Fruit fly (Drosophila melanogaster) whole organism, embryonic: ENCODE results near the gene Hand.

Experiments
- Ada2b ChIP-seq: fragments of 200-800 bp; sonication (Bioruptor generic); IDR thresholded peaks from 2 replicates; pipeline ENCODE4 v1.3.6; 2022; ENCODE audit warnings: missing biosample characterization, missing genetic modification characterization
- B-H2 ChIP-seq: fragments of 200-800 bp; sonication (Bioruptor generic); optimal IDR thresholded peaks from 2 replicates; lab custom pipeline; 2018; ENCODE audit warnings: missing biosample characterization, mild to moderate bottlenecking, missing genetic modification characterization
- CG10147 ChIP-seq: fragments of 200-800 bp; sonication (Bioruptor generic); optimal IDR thresholded peaks from 2 replicates; lab custom pipeline; 2019; ENCODE audit warnings: missing biosample characterization, mild to moderate bottlenecking, missing genetic modification characterization, moderate library complexity
- CG15269 ChIP-seq: fragments of 200-800 bp; sonication (Bioruptor generic); optimal IDR thresholded peaks from 2 replicates; lab custom pipeline; 2018; ENCODE audit warnings: missing biosample characterization, mild to moderate bottlenecking, missing genetic modification characterization, moderate library complexity
- CG1529 ChIP-seq: fragments of 200-800 bp; sonication (Bioruptor generic); optimal IDR thresholded peaks from 3 replicates; lab custom pipeline; 2018; ENCODE audit warnings: missing biosample characterization, missing genetic modification characterization
- CG15514 ChIP-seq: fragments of 200-800 bp; sonication (Bioruptor generic); optimal IDR thresholded peaks from 3 replicates; lab custom pipeline; 2017; ENCODE audit warnings: missing biosample characterization, missing genetic modification characterization, mild to moderate bottlenecking, moderate library complexity, missing genetic modification reagents
- CG16863 ChIP-seq: fragments of 200-800 bp; sonication (Bioruptor generic); optimal IDR thresholded peaks from 3 replicates; lab custom pipeline; 2016; ENCODE audit warnings: missing biosample characterization, missing genetic modification characterization
- CG17802 ChIP-seq: fragments of 200-800 bp; sonication (Bioruptor generic); optimal IDR thresholded peaks from 2 replicates; lab custom pipeline; 2018; ENCODE audit warnings: missing biosample characterization, mild to moderate bottlenecking, missing genetic modification characterization, moderate library complexity
- CG18476 ChIP-seq: fragments of 200-800 bp; sonication (Bioruptor generic); optimal IDR thresholded peaks from 2 replicates; lab custom pipeline; 2016; ENCODE audit warnings: missing biosample characterization, mild to moderate bottlenecking, missing genetic modification characterization
- CG2875 ChIP-seq: fragments of 200-800 bp; sonication (Bioruptor generic); optimal IDR thresholded peaks from 2 replicates; lab custom pipeline; 2017; ENCODE audit warnings: missing biosample characterization, mild to moderate bottlenecking, missing genetic modification characterization, missing genetic modification reagents
- CG30403 ChIP-seq: fragments of 200-800 bp; sonication (Bioruptor generic); optimal IDR thresholded peaks from 3 replicates; lab custom pipeline; 2016; ENCODE audit warnings: missing biosample characterization, missing genetic modification characterization
- CG3065 ChIP-seq: fragments of 200-800 bp; sonication (Bioruptor generic); optimal IDR thresholded peaks from 2 replicates; lab custom pipeline; 2016; ENCODE audit warnings: missing biosample characterization, missing genetic modification characterization
- CG34224 ChIP-seq: fragments of 200-800 bp; sonication (Bioruptor generic); IDR thresholded peaks from 3 replicates; pipeline ENCODE4 v1.3.6; 2022; ENCODE audit warnings: missing biosample characterization, missing genetic modification characterization; ENCODE audit not compliant: partially characterized antibody
- CG5245 ChIP-seq: fragments of 200-800 bp; sonication (Bioruptor generic); optimal IDR thresholded peaks from 3 replicates; lab custom pipeline; 2016; ENCODE audit warnings: missing biosample characterization, missing genetic modification characterization
- CG5953 ChIP-seq: fragments of 200-800 bp; sonication (Bioruptor generic); IDR thresholded peaks from 2 replicates; pipeline ENCODE4 v1.3.6; 2022; ENCODE audit warnings: missing biosample characterization, missing genetic modification characterization
- CG6175 ChIP-seq: fragments of 200-800 bp; sonication (Bioruptor generic); IDR thresholded peaks from 3 replicates; pipeline ENCODE4 v1.3.6; 2022; ENCODE audit warnings: missing biosample characterization, missing genetic modification characterization
- CG7556 ChIP-seq: fragments of 200-800 bp; sonication (Bioruptor generic); optimal IDR thresholded peaks from 2 replicates; lab custom pipeline; 2017; ENCODE audit warnings: missing biosample characterization, mild to moderate bottlenecking, missing genetic modification characterization
- CG8388 ChIP-seq: fragments of 200-800 bp; sonication (Bioruptor generic); optimal IDR thresholded peaks from 2 replicates; lab custom pipeline; 2019; ENCODE audit warnings: missing biosample characterization, mild to moderate bottlenecking, missing genetic modification characterization, moderate library complexity
- CG8478 ChIP-seq: fragments of >200 bp; optimal IDR thresholded peaks from 2 replicates; lab custom pipeline; 2018
- CG9797 ChIP-seq: fragments of 200-800 bp; sonication (Bioruptor generic); optimal IDR thresholded peaks from 3 replicates; lab custom pipeline; 2018; ENCODE audit warnings: missing biosample characterization, mild to moderate bottlenecking, missing genetic modification characterization
- CG9876 ChIP-seq: fragments of 200-800 bp; sonication (Bioruptor generic); optimal IDR thresholded peaks from 2 replicates; lab custom pipeline; 2016; ENCODE audit warnings: missing biosample characterization, missing genetic modification characterization
- Elba2 ChIP-seq: fragments of 200-800 bp; sonication (Bioruptor generic); optimal IDR thresholded peaks from 3 replicates; lab custom pipeline; 2016; ENCODE audit warnings: missing biosample characterization, missing genetic modification characterization
- Fer2 ChIP-seq: fragments of 200-800 bp; sonication (Bioruptor generic); optimal IDR thresholded peaks from 2 replicates; lab custom pipeline; 2018; ENCODE audit warnings: missing biosample characterization, mild to moderate bottlenecking, missing genetic modification characterization, moderate library complexity
- Hmr ChIP-seq: fragments of 200-800 bp; sonication (Bioruptor generic); optimal IDR thresholded peaks from 3 replicates; lab custom pipeline; 2017; ENCODE audit warnings: mild to moderate bottlenecking, missing biosample characterization, missing genetic modification reagents, missing genetic modification characterization
- Mes4 ChIP-seq: fragments of 200-800 bp; sonication (Bioruptor generic); optimal IDR thresholded peaks from 2 replicates; lab custom pipeline; 2016; ENCODE audit warnings: missing biosample characterization, missing genetic modification characterization
- NfI ChIP-seq: fragments of 200-800 bp; sonication (Bioruptor generic); optimal IDR thresholded peaks from 3 replicates; lab custom pipeline; 2018; ENCODE audit warnings: missing biosample characterization, mild to moderate bottlenecking, missing genetic modification characterization, moderate library complexity
- PHDP ChIP-seq: fragments of 200-800 bp; sonication (Bioruptor generic); optimal IDR thresholded peaks from 3 replicates; lab custom pipeline; 2018; ENCODE audit warnings: missing biosample characterization, mild to moderate bottlenecking, missing genetic modification characterization, moderate library complexity
- Sry-β ChIP-seq: fragments of 200-800 bp; sonication (Bioruptor generic); optimal IDR thresholded peaks from 2 replicates; lab custom pipeline; 2018; ENCODE audit warnings: missing biosample characterization, mild to moderate bottlenecking, missing genetic modification characterization, moderate library complexity
- Taf1 ChIP-seq: fragments of 200-800 bp; sonication (Bioruptor generic); IDR thresholded peaks from 2 replicates; pipeline ENCODE4 v1.3.6; 2022; ENCODE audit warnings: missing biosample characterization, missing genetic modification characterization
- Trl ChIP-seq, 3 experiments: fragments of >200 bp in 2 of 3; fragments of 200-800 bp in 1 of 3; sonication (Bioruptor generic) in 1 of 3; optimal IDR thresholded peaks; 2 replicates in 1 of 3; 3 replicates in 2 of 3; lab custom pipeline; 2016 to 2017; ENCODE audit warnings: missing biosample characterization in 1 of 3, missing genetic modification characterization in 1 of 3
- Xbp1 ChIP-seq: fragments of 200-800 bp; sonication (Bioruptor generic); optimal IDR thresholded peaks from 3 replicates; lab custom pipeline; 2016; ENCODE audit warnings: missing biosample characterization, mild to moderate bottlenecking, missing genetic modification characterization
- abd-A ChIP-seq: fragments of 200-800 bp; sonication (Bioruptor generic); optimal IDR thresholded peaks from 3 replicates; lab custom pipeline; 2019; ENCODE audit warnings: missing biosample characterization, mild to moderate bottlenecking, missing genetic modification characterization, moderate library complexity
- cas ChIP-seq: fragments of 200-800 bp; sonication (Bioruptor generic); IDR thresholded peaks from 2 replicates; pipeline ENCODE4 v1.3.6; 2022; ENCODE audit warnings: missing biosample characterization, missing genetic modification characterization
- chif ChIP-seq, 2 experiments: fragments of 200-800 bp; sonication (Bioruptor generic); optimal IDR thresholded peaks; 3 replicates each; lab custom pipeline; 2016; ENCODE audit warnings: missing biosample characterization in 2 of 2, missing genetic modification characterization in 2 of 2
- chn ChIP-seq: fragments of 200-800 bp; sonication (Bioruptor generic); optimal IDR thresholded peaks from 2 replicates; lab custom pipeline; 2016; ENCODE audit warnings: missing biosample characterization, missing genetic modification characterization
- disco-r ChIP-seq: fragments of 200-800 bp; sonication (Bioruptor generic); optimal IDR thresholded peaks from 2 replicates; lab custom pipeline; 2016; ENCODE audit warnings: missing biosample characterization, missing genetic modification characterization
- ewg ChIP-seq: fragments of 200-800 bp; sonication (Bioruptor generic); optimal IDR thresholded peaks from 3 replicates; lab custom pipeline; 2017; ENCODE audit warnings: mild to moderate bottlenecking, missing biosample characterization, missing genetic modification reagents, missing genetic modification characterization
- fd3F ChIP-seq: fragments of 200-800 bp; sonication (Bioruptor generic); optimal IDR thresholded peaks from 2 replicates; lab custom pipeline; 2018; ENCODE audit warnings: missing biosample characterization, mild to moderate bottlenecking, missing genetic modification characterization, moderate library complexity
- fu2 ChIP-seq: fragments of 200-800 bp; sonication (Bioruptor generic); optimal IDR thresholded peaks from 2 replicates; lab custom pipeline; 2016; ENCODE audit warnings: missing biosample characterization, missing genetic modification characterization
- ham ChIP-seq: fragments of 200-800 bp; sonication (Bioruptor generic); IDR thresholded peaks from 2 replicates; pipeline ENCODE4 v1.3.6; 2022; ENCODE audit warnings: missing biosample characterization, missing genetic modification characterization
- hkb ChIP-seq, 2 experiments: fragments of 200-800 bp in 1 of 2; fragments of >200 bp in 1 of 2; sonication (Bioruptor generic) in 1 of 2; IDR thresholded peaks in 1 of 2; optimal IDR thresholded peaks in 1 of 2; 2 replicates each; pipeline versions ENCODE4 v1.3.6 to Lab custom; 2017 to 2022; ENCODE audit warnings: missing biosample characterization in 1 of 2, missing genetic modification characterization in 1 of 2
- odd ChIP-seq: fragments of 200-800 bp; sonication (Bioruptor generic); optimal IDR thresholded peaks from 2 replicates; lab custom pipeline; 2017; ENCODE audit warnings: missing biosample characterization, mild to moderate bottlenecking, missing genetic modification characterization
- psq ChIP-seq: fragments of 200-800 bp; sonication (Bioruptor generic); optimal IDR thresholded peaks from 2 replicates; lab custom pipeline; 2017; ENCODE audit warnings: missing biosample characterization, missing genetic modification characterization
- sd ChIP-seq: fragments of 200-800 bp; sonication (Bioruptor generic); optimal IDR thresholded peaks from 3 replicates; lab custom pipeline; 2018; ENCODE audit warnings: missing biosample characterization, mild to moderate bottlenecking, missing genetic modification characterization, moderate library complexity
- sim ChIP-seq: fragments of 200-800 bp; sonication (Bioruptor generic); IDR thresholded peaks from 2 replicates; pipeline ENCODE4 v1.3.6; 2022; ENCODE audit warnings: missing biosample characterization, missing genetic modification characterization
- stwl ChIP-seq: fragments of 200-800 bp; sonication (Bioruptor generic); optimal IDR thresholded peaks from 3 replicates; lab custom pipeline; 2018; ENCODE audit warnings: missing biosample characterization, mild to moderate bottlenecking, missing genetic modification characterization, moderate library complexity
- vnd ChIP-seq: fragments of 200-800 bp; sonication (Bioruptor generic); IDR thresholded peaks from 3 replicates; pipeline ENCODE4 v1.3.6; 2022; ENCODE audit warnings: missing biosample characterization, missing genetic modification characterization; ENCODE audit not compliant: partially characterized antibody
- yki ChIP-seq: fragments of >200 bp; optimal IDR thresholded peaks from 3 replicates; lab custom pipeline; 2018

Gene Hand

DNA sequence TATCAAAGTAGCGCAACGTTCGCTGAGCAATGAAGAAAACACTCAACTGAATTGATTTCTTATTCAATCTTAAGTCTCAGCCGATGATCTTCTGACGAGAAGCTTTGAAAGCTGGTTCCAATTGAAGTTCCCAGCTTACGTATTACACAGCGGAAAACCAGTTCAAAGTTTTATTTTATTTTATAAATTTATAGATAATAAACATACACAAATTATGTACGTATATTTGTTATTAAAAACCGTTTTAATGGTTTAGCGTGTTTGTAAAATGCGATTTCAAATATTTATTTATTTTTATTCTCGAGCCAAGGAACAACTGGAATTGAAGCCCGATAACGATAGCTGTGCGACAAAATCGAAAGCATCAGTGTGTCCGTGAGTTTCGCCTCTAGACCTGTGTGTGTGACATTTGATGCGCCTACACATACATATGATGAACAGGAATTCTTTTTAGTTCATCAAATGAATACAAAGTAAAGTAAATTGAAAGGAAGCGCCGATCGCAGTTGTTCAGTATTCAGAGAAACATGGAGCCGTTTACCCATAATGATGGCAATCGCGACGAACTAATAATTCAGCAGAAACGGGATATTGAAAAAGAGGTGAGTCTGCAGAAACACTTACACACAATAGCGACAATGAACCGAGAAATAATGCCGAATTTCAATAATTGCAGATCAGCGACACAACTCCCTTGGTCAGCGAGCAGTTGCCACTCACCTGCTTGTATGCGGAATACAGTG, 11.5 kb upstream of the Hand start, which contains the start of the genes CG5390 and CG4968 (continued):
- peak; percentile 80 for TF ChIP-seq PHDP (tag; lab: Kevin White, UChicago)
- TF ChIP-seq chn (GFP tag; lab: Kevin White, UChicago): peak; percentile 1
- peak; percentile 41 for TF ChIP-seq CG1529 (GFP tag; lab: Kevin White, UChicago)
- peak; percentile 71 for TF ChIP-seq B-H2
- TF ChIP-seq CG5245 (GFP tag; lab: Kevin White, UChicago): no peak
- peak; percentile 63 for TF ChIP-seq Ada2b (GFP tag; lab: Robert Waterston, UW)
- TF ChIP-seq odd: peak; percentile 56
- no peak for TF ChIP-seq chif (GFP tag; optimal IDR thresholded peaks at IDR 0.05; lab: Kevin White, UChicago)
- no peak for TF ChIP-seq abd-A (tag; lab: Kevin White, UChicago)
- peak; percentile 7 for TF ChIP-seq CG17802 (tag; lab: Kevin White, UChicago)
- peak; percentile 62 for TF ChIP-seq fd3F
- TF ChIP-seq stwl (tag; lab: Kevin White, UChicago): peak; percentile 87
- peak; percentile 97 for TF ChIP-seq CG15514 (GFP tag; lab: Kevin White, UChicago)
- TF ChIP-seq NfI (GFP tag; lab: Kevin White, UChicago): peak; percentile 72
- TF ChIP-seq CG5953 (GFP tag; lab: Robert Waterston, UW): 0 out of 2 replicates have a peak, but pooled peaks have one; percentile 45
- peak; percentile 71 for TF ChIP-seq CG7556 (GFP tag; lab: Kevin White, UChicago)
- TF ChIP-seq disco-r (GFP tag; lab: Kevin White, UChicago): peak; percentile 10
- TF ChIP-seq sd: peak; percentile 71
- TF ChIP-seq CG18476: peak; percentile 50
- no peak for TF ChIP-seq CG2875 (GFP tag; lab: Kevin White, UChicago)
- TF ChIP-seq yki (lab: Kevin White, UChicago): no peak
- peak; percentile 73 for TF ChIP-seq CG30403 (GFP tag; lab: Kevin White, UChicago)
- no peak for TF ChIP-seq CG16863 (GFP tag; lab: Kevin White, UChicago)
- peak; percentile 70 for TF ChIP-seq CG10147 (GFP tag; lab: Kevin White, UChicago)
- peak; percentile 51; the same call in 2 of the 3 replicates for TF ChIP-seq CG34224 (GFP tag; lab: Robert Waterston, UW)
- peak; percentile 85 for TF ChIP-seq CG15269
- no peak for TF ChIP-seq fu2 (GFP tag; lab: Kevin White, UChicago)
- peak; percentile 59; the same call in 1 of the 2 replicates for TF ChIP-seq cas
- TF ChIP-seq CG3065 (GFP tag; lab: Kevin White, UChicago): no peak
- TF ChIP-seq CG9797: no peak
- TF ChIP-seq ham: no peak
- TF ChIP-seq Hmr (GFP tag; lab: Kevin White, UChicago): peak; percentile 85
- TF ChIP-seq CG6175 (GFP tag; lab: Robert Waterston, UW): no peak
- TF ChIP-seq ewg (GFP tag; lab: Kevin White, UChicago): peak; percentile 38
- no peak for TF ChIP-seq Elba2
- peak; percentile 30 for TF ChIP-seq psq (GFP tag; lab: Kevin White, UChicago)
- TF ChIP-seq hkb (optimal IDR thresholded peaks at IDR 0.05; lab: Kevin White, UChicago): no peak
- peak; percentile 65 for TF ChIP-seq hkb (GFP tag; IDR thresholded peaks at IDR 0.05; lab: Robert Waterston, UW)
- TF ChIP-seq Trl (optimal IDR thresholded peaks at IDR 0.05; lab: Kevin White, UChicago): no peak
- no peak for TF ChIP-seq Trl (GFP tag; optimal IDR thresholded peaks at IDR 0.05; lab: Kevin White, UChicago)
- no peak for TF ChIP-seq Mes4 (GFP tag; lab: Kevin White, UChicago)
- no peak for TF ChIP-seq CG8478
- TF ChIP-seq Xbp1 (GFP tag; lab: Kevin White, UChicago): peak; percentile 67
- TF ChIP-seq CG9876 (GFP tag; lab: Kevin White, UChicago): no peak
- TF ChIP-seq vnd (GFP tag; lab: Robert Waterston, UW): no peak
- TF ChIP-seq CG8388 (GFP tag; lab: Kevin White, UChicago): peak; percentile 64
- TF ChIP-seq Sry-β (GFP tag; lab: Kevin White, UChicago): peak; percentile 1
- 0 out of 2 replicates have a peak, but pooled peaks have one; percentile 14 for TF ChIP-seq Taf1 (GFP tag; lab: Robert Waterston, UW)
- TF ChIP-seq Fer2 (tag; lab: Kevin White, UChicago): peak; percentile 59
- TF ChIP-seq sim (GFP tag; lab: Robert Waterston, UW): no peak
